Worm (Caenorhabditis elegans): ENCODE data around the gene srd-48.

Gene srd-48

ce11 chrX:12378293-12378692 is 42.4 kb downstream of the srd-48 start, which contains the start of gene glb-13:
Gene glb-13, minus strand, starts transcription at chrX:12378393.
- TF ChIP-seq ztf-4 (tag; optimal IDR thresholded peaks at IDR 0.05) (no peak), aly-2 (tag; optimal IDR thresholded peaks at IDR 0.05) (no peak), nhr-28 (tag; optimal IDR thresholded peaks at IDR 0.05) (no peak), ceh-82 (tag; optimal IDR thresholded peaks at IDR 0.05) (no peak), mdl-1 (tag; optimal IDR thresholded peaks at IDR 0.05) (no peak), elt-3 (tag; optimal IDR thresholded peaks at IDR 0.05) (no peak), nhr-11 (tag; optimal IDR thresholded peaks at IDR 0.05) (no peak), ceh-16 (tag; optimal IDR thresholded peaks at IDR 0.05) (no peak), lin-15B (tag; optimal IDR thresholded peaks at IDR 0.05) (no peak), elt-1 (tag; optimal IDR thresholded peaks at IDR 0.05) (no peak), fkh-10 (GFP tag; optimal IDR thresholded peaks at IDR 0.05) (no peak), unc-39 (tag; optimal IDR thresholded peaks at IDR 0.05) (no peak), egl-5 (tag; optimal IDR thresholded peaks at IDR 0.05) (no peak), lsy-12 (tag; optimal IDR thresholded peaks at IDR 0.05) (no peak), ZK546.5 (tag; optimal IDR thresholded peaks at IDR 0.05) (no peak), nhr-237 (tag; optimal IDR thresholded peaks at IDR 0.05) (no peak)

Data from whole organism, L3 larva.